Worm (Caenorhabditis elegans): ENCODE measurements around the gene Y47A7.2.

DNA sequence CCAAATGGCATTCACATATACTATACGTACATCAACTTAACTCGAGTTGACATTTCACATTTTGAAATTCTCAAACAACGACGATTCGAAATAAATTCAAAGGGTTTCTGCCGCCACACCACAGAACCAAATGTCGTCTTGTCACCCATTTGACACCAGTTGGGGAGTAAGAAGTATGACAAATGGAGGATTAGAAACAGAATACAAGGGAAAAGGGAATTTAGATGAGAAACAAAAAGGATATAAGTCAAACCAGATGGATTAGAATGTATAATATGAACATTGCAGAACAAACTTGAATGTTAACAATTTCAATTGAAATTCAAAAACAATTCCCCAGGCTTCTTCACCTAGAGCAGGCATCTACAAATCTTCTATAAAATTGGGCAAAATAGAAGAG is 3.6 kb upstream of the Y47A7.2 start:
- TF ChIP-seq snpc-4 (tag; optimal IDR thresholded peaks at IDR 0.05) (no peak), C34F6.9 (tag; optimal IDR thresholded peaks at IDR 0.05) (no peak), egl-27 (tag; optimal IDR thresholded peaks at IDR 0.05) (no peak), peb-1 (tag; optimal IDR thresholded peaks at IDR 0.05) (no peak), Y55F3AM.14 (GFP tag; optimal IDR thresholded peaks at IDR 0.05) (no peak), dmd-4 (tag; optimal IDR thresholded peaks at IDR 0.05) (no peak), elt-3 (tag; optimal IDR thresholded peaks at IDR 0.05) (no peak), ceh-82 (tag; optimal IDR thresholded peaks at IDR 0.05) (no peak), ztf-11 (tag; optimal IDR thresholded peaks at IDR 0.05) (no peak), nhr-77 (tag; optimal IDR thresholded peaks at IDR 0.05) (no peak), nhr-25 (tag; optimal IDR thresholded peaks at IDR 0.05) (no peak)
